Fruit fly (Drosophila melanogaster) whole organism, embryonic: ENCODE measurements around the gene CG6962.

Source experiments
- Abd-B ChIP-seq: fragments of 200-800 bp; sonication (Bioruptor generic); optimal IDR thresholded peaks from 2 replicates; lab custom pipeline; 2018; ENCODE audit warnings: missing biosample characterization, mild to moderate bottlenecking, missing genetic modification characterization, moderate library complexity
- Adf1 ChIP-seq: fragments of 200-800 bp; sonication (Bioruptor generic); IDR thresholded peaks from 2 replicates; pipeline ENCODE4 v1.3.6; 2022; ENCODE audit warnings: missing biosample characterization, missing genetic modification characterization
- B-H1 ChIP-seq: fragments of 200-800 bp; sonication (Bioruptor generic); IDR thresholded peaks from 3 replicates; pipeline ENCODE4 v1.3.6; 2022; ENCODE audit warnings: missing biosample characterization, missing genetic modification characterization
- BEAF-32 ChIP-seq: fragments of 200-800 bp; sonication (Bioruptor generic); optimal IDR thresholded peaks from 3 replicates; lab custom pipeline; 2017; ENCODE audit warnings: missing biosample characterization, missing genetic modification characterization, mild to moderate bottlenecking, moderate library complexity, missing genetic modification reagents
- Bgb ChIP-seq: fragments of 200-800 bp; sonication (Bioruptor generic); IDR thresholded peaks from 2 replicates; pipeline ENCODE4 v1.3.6; 2022; ENCODE audit warnings: missing biosample characterization, missing genetic modification characterization; ENCODE audit not compliant: partially characterized antibody
- CG10274 ChIP-seq: fragments of 200-800 bp; sonication (Bioruptor generic); optimal IDR thresholded peaks from 3 replicates; lab custom pipeline; 2017; ENCODE audit warnings: missing biosample characterization, mild to moderate bottlenecking, missing genetic modification characterization
- CG12299 ChIP-seq: fragments of 200-800 bp; sonication (Bioruptor generic); optimal IDR thresholded peaks from 2 replicates; lab custom pipeline; 2018; ENCODE audit warnings: missing biosample characterization, mild to moderate bottlenecking, missing genetic modification characterization
- CG13296 ChIP-seq: fragments of 200-800 bp; sonication (Bioruptor generic); optimal IDR thresholded peaks from 3 replicates; lab custom pipeline; 2018; ENCODE audit warnings: missing biosample characterization, mild to moderate bottlenecking, missing genetic modification characterization
- CG13624 ChIP-seq: fragments of 200-800 bp; sonication (Bioruptor generic); optimal IDR thresholded peaks from 2 replicates; lab custom pipeline; 2016; ENCODE audit warnings: missing biosample characterization, missing genetic modification characterization
- CG16779 ChIP-seq: fragments of 200-800 bp; sonication (Bioruptor generic); IDR thresholded peaks from 2 replicates; pipeline ENCODE4 v1.3.6; 2022; ENCODE audit warnings: missing biosample characterization, missing genetic modification characterization
- CG17328 ChIP-seq: fragments of 200-800 bp; sonication (Bioruptor generic); IDR thresholded peaks from 2 replicates; pipeline ENCODE4 v1.3.6; 2022; ENCODE audit warnings: missing biosample characterization, missing genetic modification characterization
- CG17568 ChIP-seq: fragments of 200-800 bp; sonication (Bioruptor generic); optimal IDR thresholded peaks from 2 replicates; lab custom pipeline; 2018; ENCODE audit warnings: missing biosample characterization, mild to moderate bottlenecking, missing genetic modification characterization, moderate library complexity
- CG2712 ChIP-seq: fragments of 200-800 bp; optimal IDR thresholded peaks from 3 replicates; lab custom pipeline; 2019; ENCODE audit warnings: missing biosample characterization, mild to moderate bottlenecking, missing genetic modification characterization, moderate library complexity
- CG30403 ChIP-seq: fragments of 200-800 bp; sonication (Bioruptor generic); optimal IDR thresholded peaks from 3 replicates; lab custom pipeline; 2016; ENCODE audit warnings: missing biosample characterization, missing genetic modification characterization
- CG34224 ChIP-seq: fragments of 200-800 bp; sonication (Bioruptor generic); IDR thresholded peaks from 3 replicates; pipeline ENCODE4 v1.3.6; 2022; ENCODE audit warnings: missing biosample characterization, missing genetic modification characterization; ENCODE audit not compliant: partially characterized antibody
- CG4404 ChIP-seq: fragments of 200-800 bp; sonication (Bioruptor generic); IDR thresholded peaks from 2 replicates; pipeline ENCODE4 v1.3.6; 2022; ENCODE audit warnings: missing biosample characterization, missing genetic modification characterization
- CG4424 ChIP-seq: fragments of 200-800 bp; sonication (Bioruptor generic); optimal IDR thresholded peaks from 3 replicates; lab custom pipeline; 2016; ENCODE audit warnings: missing biosample characterization, missing genetic modification characterization
- CG6254 ChIP-seq: fragments of 200-800 bp; sonication (Bioruptor generic); optimal IDR thresholded peaks from 3 replicates; lab custom pipeline; 2017; ENCODE audit warnings: mild to moderate bottlenecking, missing biosample characterization, missing genetic modification reagents, missing genetic modification characterization
- CG6765 ChIP-seq: fragments of 200-800 bp; sonication (Bioruptor generic); optimal IDR thresholded peaks from 3 replicates; lab custom pipeline; 2017; ENCODE audit warnings: missing biosample characterization, mild to moderate bottlenecking, missing genetic modification characterization
- CG6813 ChIP-seq: fragments of 200-800 bp; sonication (Bioruptor generic); optimal IDR thresholded peaks from 2 replicates; lab custom pipeline; 2017; ENCODE audit warnings: missing biosample characterization, missing genetic modification characterization, mild to moderate bottlenecking, moderate library complexity, missing genetic modification reagents
- CG7271 ChIP-seq: fragments of 200-800 bp; sonication (Bioruptor generic); optimal IDR thresholded peaks from 2 replicates; lab custom pipeline; 2018; ENCODE audit warnings: missing biosample characterization, mild to moderate bottlenecking, missing genetic modification characterization, moderate library complexity
- Camta ChIP-seq: fragments of 200-800 bp; sonication (Bioruptor generic); optimal IDR thresholded peaks from 2 replicates; lab custom pipeline; 2016; ENCODE audit warnings: missing biosample characterization, missing genetic modification characterization
- Dbx ChIP-seq: fragments of 200-800 bp; sonication (Bioruptor generic); IDR thresholded peaks from 3 replicates; pipeline ENCODE4 v1.3.6; 2022; ENCODE audit warnings: missing biosample characterization, missing genetic modification characterization
- Dip3 ChIP-seq: fragments of 200-800 bp; sonication (Bioruptor generic); optimal IDR thresholded peaks from 3 replicates; lab custom pipeline; 2016; ENCODE audit warnings: missing biosample characterization, missing genetic modification characterization
- Gsc ChIP-seq: fragments of 200-800 bp; sonication (Bioruptor generic); IDR thresholded peaks from 2 replicates; pipeline ENCODE4 v1.3.6; 2022; ENCODE audit warnings: missing biosample characterization, missing genetic modification characterization
- Optix ChIP-seq: fragments of 200-800 bp; sonication (Bioruptor generic); IDR thresholded peaks from 3 replicates; pipeline ENCODE4 v1.3.6; 2022; ENCODE audit warnings: missing biosample characterization, missing genetic modification characterization
- Pdp1 ChIP-seq, 2 experiments: fragments of 200-800 bp; sonication (Bioruptor generic); optimal IDR thresholded peaks; 3 replicates each; lab custom pipeline; 2016; ENCODE audit warnings: missing biosample characterization in 2 of 2, missing genetic modification characterization in 2 of 2, mild to moderate bottlenecking in 1 of 2, moderate library complexity in 1 of 2
- Side ChIP-seq: fragments of 200-800 bp; sonication (Bioruptor generic); optimal IDR thresholded peaks from 2 replicates; lab custom pipeline; 2016; ENCODE audit warnings: missing biosample characterization, missing genetic modification characterization
- Sox102F ChIP-seq: fragments of 200-800 bp; sonication (Bioruptor generic); optimal IDR thresholded peaks from 2 replicates; lab custom pipeline; 2018; ENCODE audit warnings: missing biosample characterization, mild to moderate bottlenecking, missing genetic modification characterization, moderate library complexity
- ab ChIP-seq: fragments of 200-800 bp; sonication (Bioruptor generic); optimal IDR thresholded peaks from 2 replicates; lab custom pipeline; 2016; ENCODE audit warnings: missing biosample characterization, missing genetic modification characterization
- az2 ChIP-seq: fragments of 200-800 bp; sonication (Bioruptor generic); optimal IDR thresholded peaks from 3 replicates; lab custom pipeline; 2016; ENCODE audit warnings: missing biosample characterization, missing genetic modification characterization
- bsh ChIP-seq, 2 experiments: fragments of 200-800 bp; sonication (Bioruptor generic); optimal IDR thresholded peaks; 2 replicates each; lab custom pipeline; 2017 to 2018; ENCODE audit warnings: mild to moderate bottlenecking in 2 of 2, missing biosample characterization in 2 of 2, missing genetic modification characterization in 2 of 2, moderate library complexity in 1 of 2
- btn ChIP-seq: fragments of 200-800 bp; sonication (Bioruptor generic); optimal IDR thresholded peaks from 2 replicates; lab custom pipeline; 2016; ENCODE audit warnings: missing biosample characterization, missing genetic modification characterization
- crc ChIP-seq: fragments of 200-800 bp; sonication (Bioruptor generic); optimal IDR thresholded peaks from 2 replicates; lab custom pipeline; 2016; ENCODE audit warnings: missing biosample characterization, missing genetic modification characterization
- eyg ChIP-seq: fragments of 200-800 bp; sonication (Bioruptor generic); optimal IDR thresholded peaks from 3 replicates; lab custom pipeline; 2016; ENCODE audit warnings: missing biosample characterization, missing genetic modification characterization
- fd64A ChIP-seq: fragments of 200-800 bp; sonication (Bioruptor generic); optimal IDR thresholded peaks from 3 replicates; lab custom pipeline; 2018; ENCODE audit warnings: missing biosample characterization, mild to moderate bottlenecking, missing genetic modification characterization
- grn ChIP-seq: fragments of 200-800 bp; sonication (Bioruptor generic); optimal IDR thresholded peaks from 3 replicates; lab custom pipeline; 2017; ENCODE audit warnings: missing biosample characterization, missing genetic modification characterization
- hb ChIP-seq: fragments of 200-800 bp; sonication (Bioruptor generic); IDR thresholded peaks from 3 replicates; pipeline ENCODE4 v1.3.6; 2022; ENCODE audit warnings: missing biosample characterization, missing genetic modification characterization; ENCODE audit not compliant: partially characterized antibody
- hbn ChIP-seq: fragments of 200-800 bp; sonication (Bioruptor generic); IDR thresholded peaks from 2 replicates; pipeline ENCODE4 v1.3.6; 2022; ENCODE audit warnings: missing biosample characterization, missing genetic modification characterization; ENCODE audit not compliant: partially characterized antibody
- jing ChIP-seq: fragments of 200-800 bp; sonication (Bioruptor generic); optimal IDR thresholded peaks from 2 replicates; lab custom pipeline; 2018; ENCODE audit warnings: missing biosample characterization, mild to moderate bottlenecking, missing genetic modification characterization
- lov ChIP-seq, 2 experiments: fragments of 200-800 bp in 1 of 2; fragments of >200 bp in 1 of 2; sonication (Bioruptor generic) in 1 of 2; IDR thresholded peaks in 1 of 2; optimal IDR thresholded peaks in 1 of 2; 2 replicates in 1 of 2; 3 replicates in 1 of 2; pipeline versions ENCODE4 v1.3.6 to Lab custom; 2017 to 2022; ENCODE audit warnings: missing biosample characterization in 1 of 2, missing genetic modification characterization in 1 of 2
- maf-S ChIP-seq: fragments of 200-800 bp; sonication (Bioruptor generic); optimal IDR thresholded peaks from 2 replicates; lab custom pipeline; 2016; ENCODE audit warnings: missing biosample characterization, missing genetic modification characterization
- mirr ChIP-seq: fragments of 200-800 bp; sonication (Bioruptor generic); optimal IDR thresholded peaks from 3 replicates; lab custom pipeline; 2018; ENCODE audit warnings: missing biosample characterization, mild to moderate bottlenecking, missing genetic modification characterization
- pfk ChIP-seq: fragments of 200-800 bp; sonication (Bioruptor generic); optimal IDR thresholded peaks from 2 replicates; lab custom pipeline; 2018; ENCODE audit warnings: missing biosample characterization, mild to moderate bottlenecking, missing genetic modification characterization, moderate library complexity
- tna ChIP-seq: fragments of 200-800 bp; sonication (Bioruptor generic); IDR thresholded peaks from 2 replicates; pipeline ENCODE4 v1.3.6; 2022; ENCODE audit warnings: missing biosample characterization, missing genetic modification characterization; ENCODE audit not compliant: partially characterized antibody
- twi ChIP-seq: fragments of 200-800 bp; optimal IDR thresholded peaks from 2 replicates; lab custom pipeline; 2019; ENCODE audit warnings: missing biosample characterization, mild to moderate bottlenecking, missing genetic modification characterization, moderate library complexity
- vvl ChIP-seq: fragments of 200-800 bp; sonication (Bioruptor generic); IDR thresholded peaks from 2 replicates; pipeline ENCODE4 v1.3.6; 2022; ENCODE audit warnings: missing biosample characterization, missing genetic modification characterization

CG6962 gene

DNA sequence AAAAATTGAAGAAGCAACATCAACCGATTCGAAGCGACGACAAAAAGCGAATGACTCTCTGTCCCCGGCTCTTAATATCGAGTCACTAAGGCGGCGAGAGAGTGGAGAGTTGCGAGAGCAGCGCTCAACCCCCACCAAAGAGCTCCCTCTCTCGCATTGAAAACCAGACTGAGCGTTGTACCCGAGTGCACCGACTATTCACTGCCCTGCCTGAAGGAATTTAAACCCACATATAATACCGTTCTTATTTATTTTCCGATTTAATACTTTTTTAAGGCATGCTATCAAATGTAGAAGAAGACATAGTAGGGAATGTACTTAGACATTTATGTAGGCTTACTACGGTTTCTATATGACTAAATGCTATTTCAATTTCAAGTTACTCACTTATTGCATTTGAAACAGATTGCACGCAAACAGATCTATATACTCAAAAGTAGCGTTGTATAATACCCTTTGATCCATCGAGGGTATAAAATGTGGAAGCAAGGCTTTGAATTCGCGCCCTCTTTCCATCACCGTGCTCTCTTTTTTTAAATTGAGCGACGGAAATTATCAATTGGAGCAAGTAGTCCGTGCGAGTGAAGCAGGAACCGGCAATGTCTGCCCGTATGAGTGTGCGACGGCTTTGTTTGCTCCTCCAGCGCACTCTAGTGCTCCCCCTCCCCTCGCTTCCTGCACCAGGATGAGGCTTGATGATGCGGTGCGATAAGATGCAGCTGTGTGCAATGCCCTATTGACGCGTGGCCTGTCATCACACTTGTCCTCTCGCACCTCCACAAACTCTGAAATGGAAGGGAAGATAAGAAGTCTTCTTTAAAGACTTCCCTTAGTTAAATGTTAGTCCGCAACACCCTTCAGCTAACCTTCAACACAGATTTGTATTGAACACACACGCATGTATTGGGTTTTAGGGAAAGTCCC lies 5.0 kb upstream of the CG6962 start, which contains the start of gene mthl5 (continued):
- TF ChIP-seq CG7271: no peak
- no peak for TF ChIP-seq mirr (GFP tag; lab: Kevin White, UChicago)
- TF ChIP-seq maf-S: peak; percentile 64
- peak; percentile 88 for TF ChIP-seq vvl (GFP tag; lab: Robert Waterston, UW)
- no peak for TF ChIP-seq eyg (GFP tag; lab: Kevin White, UChicago)
- no peak for TF ChIP-seq pfk (GFP tag; lab: Kevin White, UChicago)
- 0 out of 2 replicates have a peak, but pooled peaks have one; percentile 17 for TF ChIP-seq CG16779
- peak; percentile 79 for TF ChIP-seq CG4424
- peak; percentile 37 for TF ChIP-seq grn (GFP tag; lab: Kevin White, UChicago)
- TF ChIP-seq B-H1: peak; percentile 41; the same call in 2 of the 3 replicates
- peak; percentile 86 for TF ChIP-seq Abd-B (GFP tag; lab: Kevin White, UChicago)
- TF ChIP-seq CG2712 (tag; lab: Kevin White, UChicago): peak; percentile 90
- TF ChIP-seq Pdp1 (GFP tag; optimal IDR thresholded peaks at IDR 0.05; lab: Kevin White, UChicago): peak; percentile 83 to 91
- TF ChIP-seq Camta (GFP tag; lab: Kevin White, UChicago): peak; percentile 81
- TF ChIP-seq BEAF-32 (GFP tag; lab: Kevin White, UChicago): no peak
- peak; percentile 82 for TF ChIP-seq CG10274 (GFP tag; lab: Kevin White, UChicago)
- TF ChIP-seq Optix (GFP tag; lab: Robert Waterston, UW): peak; percentile 71; the same call in 2 of the 3 replicates
- TF ChIP-seq Side: peak; percentile 29
- TF ChIP-seq Bgb: no peak; the same call in 1 of the 2 replicates
- no peak for TF ChIP-seq CG34224
- peak; percentile 45 for TF ChIP-seq CG6813
- TF ChIP-seq CG6765 (GFP tag; lab: Kevin White, UChicago): no peak
- TF ChIP-seq Dbx (GFP tag; lab: Robert Waterston, UW): peak; percentile 70
- TF ChIP-seq twi (tag; lab: Kevin White, UChicago): peak; percentile 56
- no peak for TF ChIP-seq CG17568 (GFP tag; lab: Kevin White, UChicago)
- peak; percentile 70 for TF ChIP-seq CG4404 (GFP tag; lab: Robert Waterston, UW)
- TF ChIP-seq ab (GFP tag; lab: Kevin White, UChicago): peak; percentile 43
- peak; percentile 86 for TF ChIP-seq CG30403 (GFP tag; lab: Kevin White, UChicago)
- no peak for TF ChIP-seq fd64A
- TF ChIP-seq tna (GFP tag; lab: Robert Waterston, UW): no peak
- peak; percentile 80 for TF ChIP-seq CG13624 (GFP tag; lab: Kevin White, UChicago)
- peak; percentile 84 to 90 for TF ChIP-seq bsh (GFP tag; optimal IDR thresholded peaks at IDR 0.05; lab: Kevin White, UChicago)
- peak; percentile 76 for TF ChIP-seq crc
- TF ChIP-seq CG17328 (GFP tag; lab: Robert Waterston, UW): peak; percentile 74
- TF ChIP-seq Gsc (GFP tag; lab: Robert Waterston, UW): peak; percentile 55
- TF ChIP-seq btn (GFP tag; lab: Kevin White, UChicago): peak; percentile 37
- no peak for TF ChIP-seq Adf1 (GFP tag; lab: Robert Waterston, UW)
- no peak for TF ChIP-seq hb
- TF ChIP-seq az2 (GFP tag; lab: Kevin White, UChicago): peak; percentile 81
- peak; percentile 74 for TF ChIP-seq jing (GFP tag; lab: Kevin White, UChicago)
- no peak for TF ChIP-seq lov (optimal IDR thresholded peaks at IDR 0.05; lab: Kevin White, UChicago)
- no peak for TF ChIP-seq lov (GFP tag; IDR thresholded peaks at IDR 0.05; lab: Robert Waterston, UW)
- TF ChIP-seq Dip3: peak; percentile 54
- peak; percentile 59 for TF ChIP-seq CG13296 (GFP tag; lab: Kevin White, UChicago)
- TF ChIP-seq hbn (GFP tag; lab: Robert Waterston, UW): 0 out of 2 replicates have a peak, but pooled peaks have one; percentile 25
- peak; percentile 75 for TF ChIP-seq Sox102F (GFP tag; lab: Kevin White, UChicago)
- TF ChIP-seq CG6254 (GFP tag; lab: Kevin White, UChicago): peak; percentile 69
- no peak for TF ChIP-seq CG12299 (tag; lab: Kevin White, UChicago)
